Worm (Caenorhabditis elegans) whole organism, early embryonic: ENCODE data around the gene ZK813.1.

Experiments
- B0310.2 ChIP-seq: sonication (generic microtip); optimal IDR thresholded peaks from 2 replicates; lab custom pipeline; 2016; ENCODE audit warnings: mild to moderate bottlenecking, missing genetic modification characterization, missing compliant biosample characterization
- F13C5.2 ChIP-seq: sonication (generic microtip); optimal IDR thresholded peaks from 2 replicates; lab custom pipeline; 2017; ENCODE audit warnings: mild to moderate bottlenecking, missing genetic modification characterization, inconsistent platforms, missing compliant biosample characterization
- aly-1 ChIP-seq: sonication (generic microtip); optimal IDR thresholded peaks from 2 replicates; lab custom pipeline; 2016; ENCODE audit warnings: missing genetic modification characterization, missing compliant biosample characterization
- ama-1 ChIP-seq: fragments of 150-350 bp; optimal IDR thresholded peaks from 2 replicates; lab custom pipeline; 2014
- ceh-13 ChIP-seq: fragments of 200-800 bp; sonication (Bioruptor generic); optimal IDR thresholded peaks from 2 replicates; lab custom pipeline; 2018; ENCODE audit warnings: mild to moderate bottlenecking, missing genetic modification characterization, missing compliant biosample characterization
- ceh-36 ChIP-seq: sonication (generic microtip); optimal IDR thresholded peaks from 2 replicates; lab custom pipeline; 2016; ENCODE audit warnings: missing genetic modification characterization, inconsistent platforms, missing compliant biosample characterization
- ets-7 ChIP-seq: sonication (generic microtip); optimal IDR thresholded peaks from 2 replicates; lab custom pipeline; 2016; ENCODE audit warnings: missing genotype, missing genetic modification characterization, missing compliant biosample characterization
- flt-1 ChIP-seq: fragments of 200-800 bp; sonication (Bioruptor generic); IDR thresholded peaks from 2 replicates; pipeline ENCODE4 v1.3.6; 2022; ENCODE audit warnings: missing genetic modification characterization, missing compliant biosample characterization
- hmbx-1 ChIP-seq: sonication (generic microtip); optimal IDR thresholded peaks from 2 replicates; lab custom pipeline; 2016; ENCODE audit warnings: mild to moderate bottlenecking, missing genetic modification characterization, missing compliant biosample characterization
- hmg-4 ChIP-seq: fragments of 200-800 bp; sonication (Bioruptor generic); optimal IDR thresholded peaks from 2 replicates; lab custom pipeline; 2018; ENCODE audit warnings: mild to moderate bottlenecking, missing genetic modification characterization, missing compliant biosample characterization
- hnd-1 ChIP-seq: sonication (generic microtip); optimal IDR thresholded peaks from 2 replicates; lab custom pipeline; 2016; ENCODE audit warnings: missing genetic modification characterization, missing compliant biosample characterization
- pes-1 ChIP-seq: fragments of 200-800 bp; sonication (Bioruptor generic); IDR thresholded peaks from 2 replicates; pipeline ENCODE4 v1.3.6; 2022; ENCODE audit warnings: missing genetic modification reagents, missing genetic modification characterization, missing compliant biosample characterization
- scrt-1 ChIP-seq: fragments of 200-800 bp; sonication (Bioruptor generic); IDR thresholded peaks from 2 replicates; pipeline ENCODE4 v1.3.6; 2022; ENCODE audit warnings: missing genetic modification characterization, missing compliant biosample characterization
- sea-1 ChIP-seq: fragments of 200-800 bp; sonication (Bioruptor generic); conservative IDR thresholded peaks from 2 replicates; pipeline ENCODE4 v1.3.6; 2022; ENCODE audit warnings: missing genetic modification characterization, missing compliant biosample characterization
- tbx-11 ChIP-seq: fragments of 200-800 bp; sonication (Bioruptor generic); IDR thresholded peaks from 2 replicates; pipeline ENCODE4 v1.3.6; 2022; ENCODE audit warnings: missing genetic modification characterization, missing compliant biosample characterization
- tbx-37 ChIP-seq: fragments of 200-800 bp; sonication (Bioruptor generic); conservative IDR thresholded peaks from 2 replicates; pipeline ENCODE4 v1.3.6; 2022; ENCODE audit warnings: missing genetic modification reagents, missing genetic modification characterization, missing compliant biosample characterization
- tra-4 ChIP-seq: sonication (generic microtip); optimal IDR thresholded peaks from 2 replicates; lab custom pipeline; 2017; ENCODE audit warnings: missing genetic modification characterization, missing compliant biosample characterization

ZK813.1 gene

ce11 chrX:3443526-3443925 lies 2.6 kb upstream of the ZK813.1 start, which contains the start of gene ZK813.2:
Gene ZK813.2, plus strand, starts transcription at chrX:3443826.
- TF ChIP-seq tra-4 (tag; lab: Kevin White, UChicago) (no peak), tbx-37 (no peak), pes-1 (GFP tag; lab: Robert Waterston, UW) (no peak)

- no peak for TF ChIP-seq tbx-37
- TF ChIP-seq F13C5.2 (tag; lab: Kevin White, UChicago), result no peak
- TF ChIP-seq ama-1 (lab: Kevin White, UChicago), result no peak
- TF ChIP-seq pes-1 (GFP tag; lab: Robert Waterston, UW), result no peak
- no peak for TF ChIP-seq hmbx-1
- TF ChIP-seq tbx-11 (GFP tag; lab: Robert Waterston, UW), result no peak
- no peak for TF ChIP-seq aly-1 (tag; lab: Kevin White, UChicago)
- no peak for TF ChIP-seq hnd-1 (tag; lab: Kevin White, UChicago)
- no peak for TF ChIP-seq hmg-4
- TF ChIP-seq sea-1 (GFP tag; lab: Robert Waterston, UW), result no peak
- TF ChIP-seq flt-1 (GFP tag; lab: Robert Waterston, UW), result no peak
- TF ChIP-seq B0310.2 (tag; lab: Kevin White, UChicago), result no peak
- no peak for TF ChIP-seq ceh-36
These were observed 1.6 kb upstream of the ZK813.1 start, which contains the start of gene ZK813.7 for ce11 chrX:3444514-3444913. Gene ZK813.7, plus strand, starts transcription at chrX:3444814.

- TF ChIP-seq sea-1 (GFP tag; lab: Robert Waterston, UW) (no peak), hmbx-1 (no peak), aly-1 (tag; lab: Kevin White, UChicago) (no peak), hmg-4 (no peak), ceh-36 (no peak), ets-7 (tag; lab: Kevin White, UChicago) (no peak), pes-1 (GFP tag; lab: Robert Waterston, UW) (no peak), ceh-13 (GFP tag; lab: Kevin White, UChicago) (no peak), tra-4 (tag; lab: Kevin White, UChicago) (no peak), scrt-1 (GFP tag; lab: Robert Waterston, UW) (no peak), hnd-1 (tag; lab: Kevin White, UChicago) (no peak), tbx-11 (GFP tag; lab: Robert Waterston, UW) (no peak), F13C5.2 (tag; lab: Kevin White, UChicago) (no peak), tbx-37 (no peak), B0310.2 (tag; lab: Kevin White, UChicago) (no peak), ama-1 (lab: Kevin White, UChicago) (no peak)
These were observed 5.0 kb downstream of the ZK813.1 start, which contains the start of gene ZK813.5 for ce11 chrX:3451122-3451521. Gene ZK813.5, minus strand, starts transcription at chrX:3451222.

- TF ChIP-seq tra-4 (tag; lab: Kevin White, UChicago) (no peak), hnd-1 (tag; lab: Kevin White, UChicago) (no peak), ceh-13 (GFP tag; lab: Kevin White, UChicago) (no peak), aly-1 (tag; lab: Kevin White, UChicago) (no peak), ama-1 (lab: Kevin White, UChicago) (no peak), hmg-4 (no peak), B0310.2 (tag; lab: Kevin White, UChicago) (no peak), hmbx-1 (no peak)
These were observed 7.8 kb downstream of the ZK813.1 start for ce11 chrX:3453870-3454269.

- TF ChIP-seq tra-4 (tag; lab: Kevin White, UChicago) (no peak), hmbx-1 (no peak), ets-7 (tag; lab: Kevin White, UChicago) (no peak), ceh-13 (GFP tag; lab: Kevin White, UChicago) (no peak), flt-1 (GFP tag; lab: Robert Waterston, UW) (no peak), hnd-1 (tag; lab: Kevin White, UChicago) (no peak), tbx-37 (no peak), pes-1 (GFP tag; lab: Robert Waterston, UW) (no peak), B0310.2 (tag; lab: Kevin White, UChicago) (no peak), ceh-36 (no peak), F13C5.2 (tag; lab: Kevin White, UChicago) (no peak), ama-1 (lab: Kevin White, UChicago) (no peak), aly-1 (tag; lab: Kevin White, UChicago) (no peak), hmg-4 (no peak), sea-1 (GFP tag; lab: Robert Waterston, UW) (no peak), scrt-1 (GFP tag; lab: Robert Waterston, UW) (no peak), tbx-11 (GFP tag; lab: Robert Waterston, UW) (no peak)
These were observed 9.4 kb downstream of the ZK813.1 start for ce11 chrX:3455561-3455960.

- TF ChIP-seq F13C5.2 (tag; lab: Kevin White, UChicago), result no peak
- no peak for TF ChIP-seq pes-1 (GFP tag; lab: Robert Waterston, UW)
These were observed 16.0 kb downstream of the ZK813.1 start for ce11 chrX:3462086-3462485.

- TF ChIP-seq tra-4 (tag; lab: Kevin White, UChicago) (no peak), pes-1 (GFP tag; lab: Robert Waterston, UW) (no peak), hmg-4 (no peak), aly-1 (tag; lab: Kevin White, UChicago) (no peak), tbx-37 (no peak), F13C5.2 (tag; lab: Kevin White, UChicago) (no peak), tbx-11 (GFP tag; lab: Robert Waterston, UW) (no peak)
These were observed 17.8 kb downstream of the ZK813.1 start for ce11 chrX:3463875-3464274.

ce11 chrX:3464309-3465038 lies 18.4 kb downstream of the ZK813.1 start:
- TF ChIP-seq hmg-4 (no peak), pes-1 (GFP tag; lab: Robert Waterston, UW) (no peak), ceh-13 (GFP tag; lab: Kevin White, UChicago) (no peak), B0310.2 (tag; lab: Kevin White, UChicago) (no peak), tbx-37 (no peak), hnd-1 (tag; lab: Kevin White, UChicago) (no peak), ets-7 (tag; lab: Kevin White, UChicago) (no peak), tra-4 (tag; lab: Kevin White, UChicago) (no peak), sea-1 (GFP tag; lab: Robert Waterston, UW) (no peak), ceh-36 (no peak), ama-1 (lab: Kevin White, UChicago) (no peak), hmbx-1 (no peak)
